Worm (Caenorhabditis elegans) whole organism, L1 larva: ENCODE results near the gene M110.3.

ENCODE experiments used
- C16A3.4 ChIP-seq: fragments of 150-350 bp; optimal IDR thresholded peaks from 2 replicates; lab custom pipeline; 2014; ENCODE audit warnings: missing biosample characterization, missing genetic modification characterization
- C34B4.2 ChIP-seq: sonication (generic microtip); optimal IDR thresholded peaks from 2 replicates; lab custom pipeline; 2017; ENCODE audit warnings: mild to moderate bottlenecking, missing genetic modification characterization, missing compliant biosample characterization
- F16B12.6 ChIP-seq: fragments of 150-350 bp; optimal IDR thresholded peaks from 2 replicates; lab custom pipeline; 2014; ENCODE audit warnings: missing biosample characterization, missing genetic modification characterization
- blmp-1 ChIP-seq: fragments of 150-350 bp; optimal IDR thresholded peaks from 2 replicates; lab custom pipeline; 2014; ENCODE audit warnings: missing biosample characterization, missing genetic modification characterization
- ceh-63 ChIP-seq: fragments of 200-800 bp; sonication (Bioruptor generic); optimal IDR thresholded peaks from 2 replicates; lab custom pipeline; 2018; ENCODE audit warnings: mild to moderate bottlenecking, missing genetic modification characterization, missing compliant biosample characterization
- ceh-90 ChIP-seq: sonication (generic microtip); optimal IDR thresholded peaks from 2 replicates; lab custom pipeline; 2016; ENCODE audit warnings: missing genetic modification characterization, missing compliant biosample characterization
- dpl-1 ChIP-seq, 3 experiments: fragments of 150-350 bp in 2 of 3; sonication (generic microtip) in 1 of 3; optimal IDR thresholded peaks; 2 replicates each; lab custom pipeline; 2014 to 2017; ENCODE audit warnings: missing biosample characterization in 3 of 3, missing genetic modification characterization in 3 of 3, missing genetic modification reagents in 3 of 3
- efl-1 ChIP-seq, 4 experiments: fragments of 150-350 bp; optimal IDR thresholded peaks in 3 of 4; peaks in 1 of 4; 1 replicate in 1 of 4; 2 replicates in 3 of 4; lab custom pipeline; 2014; ENCODE audit warnings: missing biosample characterization in 2 of 4, missing genetic modification characterization in 2 of 4, missing genetic modification reagents in 2 of 4
- efl-3 ChIP-seq: fragments of 200-800 bp; sonication (Bioruptor generic); optimal IDR thresholded peaks from 2 replicates; lab custom pipeline; 2018; ENCODE audit warnings: mild to moderate bottlenecking, missing genetic modification characterization, missing compliant biosample characterization
- egl-13 ChIP-seq: sonication (generic microtip); optimal IDR thresholded peaks from 2 replicates; lab custom pipeline; 2016; ENCODE audit warnings: missing genotype, missing genetic modification reagents, missing genetic modification characterization, missing compliant biosample characterization
- elt-2 ChIP-seq: sonication (generic microtip); optimal IDR thresholded peaks from 2 replicates; lab custom pipeline; 2016; ENCODE audit warnings: missing genetic modification characterization, mild to moderate bottlenecking, inconsistent platforms, missing compliant biosample characterization, missing genetic modification reagents
- fkh-4 ChIP-seq: sonication (generic microtip); optimal IDR thresholded peaks from 2 replicates; lab custom pipeline; 2016; ENCODE audit warnings: missing compliant biosample characterization, missing genetic modification characterization, borderline replicate concordance
- fos-1 ChIP-seq: fragments of 150-350 bp; optimal IDR thresholded peaks from 2 replicates; lab custom pipeline; 2014; ENCODE audit warnings: missing biosample characterization, missing genetic modification characterization
- grh-1 ChIP-seq: fragments of 200-800 bp; sonication (Bioruptor generic); IDR thresholded peaks from 2 replicates; pipeline ENCODE4 v1.3.6; 2022; ENCODE audit warnings: missing genetic modification reagents, missing genetic modification characterization, missing compliant biosample characterization
- hlh-17 ChIP-seq: fragments of 200-800 bp; sonication (Bioruptor generic); optimal IDR thresholded peaks from 2 replicates; lab custom pipeline; 2018; ENCODE audit warnings: missing genetic modification characterization, mild to moderate bottlenecking, missing compliant biosample characterization, moderate library complexity, borderline replicate concordance
- hpl-2 ChIP-seq: fragments of 150-350 bp; optimal IDR thresholded peaks from 2 replicates; lab custom pipeline; 2014; ENCODE audit warnings: missing biosample characterization, missing genetic modification reagents, missing genetic modification characterization
- irx-1 ChIP-seq: sonication (generic microtip); optimal IDR thresholded peaks from 2 replicates; lab custom pipeline; 2016; ENCODE audit warnings: missing genetic modification characterization, missing compliant biosample characterization
- jun-1 ChIP-seq: fragments of 150-350 bp; optimal IDR thresholded peaks from 2 replicates; lab custom pipeline; 2014; ENCODE audit warnings: missing biosample characterization, missing genetic modification reagents, missing genetic modification characterization
- lin-13 ChIP-seq: fragments of 150-350 bp; optimal IDR thresholded peaks from 2 replicates; lab custom pipeline; 2014; ENCODE audit warnings: missing biosample characterization, missing genetic modification reagents, missing genetic modification characterization
- lin-15B ChIP-seq: fragments of 150-350 bp; sonication (generic microtip); optimal IDR thresholded peaks from 3 replicates; lab custom pipeline; 2014; ENCODE audit warnings: missing biosample characterization, missing genetic modification characterization
- lin-39 ChIP-seq: fragments of 150-350 bp; optimal IDR thresholded peaks from 2 replicates; lab custom pipeline; 2014; ENCODE audit warnings: missing biosample characterization, missing genetic modification reagents, missing genetic modification characterization
- lsy-2 ChIP-seq, 2 experiments: fragments of 150-350 bp; optimal IDR thresholded peaks; 2 replicates each; lab custom pipeline; 2014; ENCODE audit warnings: missing biosample characterization in 2 of 2, missing genetic modification characterization in 2 of 2
- mdl-1 ChIP-seq, 2 experiments: fragments of 150-350 bp; optimal IDR thresholded peaks; 2 replicates each; lab custom pipeline; 2014 to 2017; ENCODE audit warnings: missing biosample characterization in 2 of 2, missing genetic modification characterization in 2 of 2, inconsistent platforms in 1 of 2
- nhr-11 ChIP-seq: fragments of 150-350 bp; optimal IDR thresholded peaks from 2 replicates; lab custom pipeline; 2014; ENCODE audit warnings: missing biosample characterization, missing genetic modification characterization
- nhr-19 ChIP-seq: fragments of 200-800 bp; sonication (Bioruptor generic); conservative IDR thresholded peaks from 2 replicates; pipeline ENCODE4 v1.3.6; 2022; ENCODE audit warnings: missing genetic modification characterization, missing compliant biosample characterization
- nhr-237 ChIP-seq: fragments of 150-350 bp; optimal IDR thresholded peaks from 2 replicates; lab custom pipeline; 2014; ENCODE audit warnings: missing biosample characterization, missing genetic modification characterization
- nhr-47 ChIP-seq: sonication (generic microtip); optimal IDR thresholded peaks from 2 replicates; lab custom pipeline; 2016; ENCODE audit warnings: mild to moderate bottlenecking, missing genetic modification characterization, moderate library complexity, missing compliant biosample characterization
- nhr-71 ChIP-seq: sonication (generic microtip); optimal IDR thresholded peaks from 2 replicates; lab custom pipeline; 2016; ENCODE audit warnings: mild to moderate bottlenecking, missing genetic modification characterization, moderate library complexity, missing compliant biosample characterization
- nhr-77 ChIP-seq: fragments of 150-350 bp; optimal IDR thresholded peaks from 2 replicates; lab custom pipeline; 2014; ENCODE audit warnings: missing biosample characterization, missing genetic modification characterization
- pag-3 ChIP-seq: sonication (generic microtip); optimal IDR thresholded peaks from 2 replicates; lab custom pipeline; 2017; ENCODE audit warnings: missing genetic modification characterization, mild to moderate bottlenecking, missing compliant biosample characterization, antibody characterized with exemption, borderline replicate concordance; ENCODE audit not compliant: insufficient read depth
- pax-3 ChIP-seq: fragments of 200-800 bp; sonication (Bioruptor generic); optimal IDR thresholded peaks from 2 replicates; lab custom pipeline; 2018; ENCODE audit warnings: mild to moderate bottlenecking, missing genetic modification characterization, moderate library complexity, missing compliant biosample characterization
- pqm-1 ChIP-seq: sonication (generic microtip); optimal IDR thresholded peaks from 3 replicates; lab custom pipeline; 2017; ENCODE audit warnings: missing biosample characterization, missing genetic modification characterization
- rnt-1 ChIP-seq: sonication (generic microtip); optimal IDR thresholded peaks from 2 replicates; lab custom pipeline; 2016; ENCODE audit warnings: mild to moderate bottlenecking, missing genetic modification characterization, moderate library complexity, missing compliant biosample characterization
- skn-1 ChIP-seq: fragments of 150-350 bp; optimal IDR thresholded peaks from 2 replicates; lab custom pipeline; 2014; ENCODE audit warnings: missing biosample characterization, missing genetic modification characterization
- snu-23 ChIP-seq: sonication (generic microtip); optimal IDR thresholded peaks from 2 replicates; lab custom pipeline; 2016; ENCODE audit warnings: missing genetic modification characterization, missing compliant biosample characterization
- sox-4 ChIP-seq: sonication (generic microtip); optimal IDR thresholded peaks from 2 replicates; lab custom pipeline; 2016; ENCODE audit warnings: missing genetic modification characterization, missing compliant biosample characterization
- sup-37 ChIP-seq: fragments of 200-800 bp; sonication (Bioruptor generic); optimal IDR thresholded peaks from 2 replicates; lab custom pipeline; 2018; ENCODE audit warnings: mild to moderate bottlenecking, missing genetic modification characterization, missing compliant biosample characterization
- tbx-2 ChIP-seq: sonication (generic microtip); optimal IDR thresholded peaks from 2 replicates; lab custom pipeline; 2016; ENCODE audit warnings: missing genetic modification characterization, missing compliant biosample characterization
- tlp-1 ChIP-seq: fragments of 150-350 bp; optimal IDR thresholded peaks from 2 replicates; lab custom pipeline; 2014; ENCODE audit warnings: missing biosample characterization, missing genetic modification characterization
- unc-62 ChIP-seq: fragments of 150-350 bp; optimal IDR thresholded peaks from 2 replicates; lab custom pipeline; 2014; ENCODE audit warnings: missing biosample characterization, missing genetic modification reagents, missing genetic modification characterization
- unc-86 ChIP-seq: sonication (generic microtip); optimal IDR thresholded peaks from 2 replicates; lab custom pipeline; 2016; ENCODE audit warnings: missing genetic modification characterization, missing compliant biosample characterization
- unc-98 ChIP-seq: fragments of 200-800 bp; sonication (Bioruptor generic); IDR thresholded peaks from 2 replicates; pipeline ENCODE4 v1.3.6; 2022; ENCODE audit warnings: missing genetic modification characterization, missing compliant biosample characterization
- xbp-1 ChIP-seq: sonication (generic microtip); optimal IDR thresholded peaks from 2 replicates; lab custom pipeline; 2016; ENCODE audit warnings: missing genetic modification characterization, missing compliant biosample characterization
- zag-1 ChIP-seq: fragments of 150-350 bp; optimal IDR thresholded peaks from 2 replicates; lab custom pipeline; 2014; ENCODE audit warnings: missing biosample characterization, missing genetic modification characterization
- zip-4 ChIP-seq: fragments of 200-800 bp; sonication (Bioruptor generic); optimal IDR thresholded peaks from 2 replicates; lab custom pipeline; 2018; ENCODE audit warnings: mild to moderate bottlenecking, missing genetic modification characterization, moderate library complexity, missing compliant biosample characterization
- ztf-4 ChIP-seq: fragments of 150-350 bp; optimal IDR thresholded peaks from 2 replicates; lab custom pipeline; 2014; ENCODE audit warnings: missing biosample characterization, missing genetic modification characterization

M110.3 gene

DNA sequence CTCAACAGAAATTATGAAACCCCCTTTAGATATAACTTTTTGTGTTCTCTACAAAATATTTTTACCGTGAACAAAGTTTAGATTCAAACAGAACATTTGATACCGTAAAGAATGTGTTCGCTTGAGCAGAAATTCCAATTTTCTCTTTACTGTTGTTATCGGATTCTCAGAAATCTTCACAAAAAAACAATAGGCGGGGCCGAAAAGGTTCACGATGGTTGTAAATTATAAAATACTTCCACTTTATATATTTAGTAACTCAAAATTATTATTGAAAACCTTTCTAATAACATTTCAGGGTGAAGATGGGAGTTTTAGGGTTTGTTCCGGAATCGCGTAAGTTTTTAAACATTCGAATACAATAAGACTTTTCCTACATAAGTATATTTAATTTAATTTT is 21.7 kb upstream of the M110.3 start, which contains the start of gene nlp-5:
TSS of gene nlp-5 (plus strand) at position 301 of the 400 bp plus-strand sequence.
- TF ChIP-seq pag-3 (tag; lab: Kevin White, UChicago), result no peak
- TF ChIP-seq efl-3 (GFP tag; lab: Kevin White, UChicago), result no peak
- no peak for TF ChIP-seq F16B12.6 (tag; lab: Kevin White, UChicago)
- TF ChIP-seq unc-98 (GFP tag; lab: Robert Waterston, UW), result no peak
- no peak for TF ChIP-seq zip-4 (GFP tag; lab: Kevin White, UChicago)

DNA sequence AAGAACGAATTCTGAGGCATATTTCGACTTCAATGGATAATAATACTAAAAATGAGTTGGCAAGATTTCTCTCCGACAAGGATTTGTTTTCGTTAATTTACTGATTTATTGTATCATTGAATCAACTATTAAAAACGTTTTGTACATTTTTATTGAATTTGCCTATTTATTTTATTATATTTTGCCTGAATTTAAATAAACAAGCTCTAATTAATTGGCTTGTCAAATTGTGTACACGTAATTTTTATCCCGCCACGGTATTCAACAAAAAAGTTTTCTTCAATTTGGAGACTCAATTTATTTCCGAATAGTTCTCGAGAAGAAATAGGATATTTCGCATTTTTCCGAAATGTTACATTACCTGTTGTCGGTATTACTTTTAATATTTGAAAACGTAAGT is 16.1 kb upstream of the M110.3 start, which contains the start of gene M110.7:
TSS of gene M110.7 (plus strand) at position 301 of the 400 bp plus-strand sequence.
- no peak for TF ChIP-seq lin-15B (tag; lab: Kevin White, UChicago)

DNA sequence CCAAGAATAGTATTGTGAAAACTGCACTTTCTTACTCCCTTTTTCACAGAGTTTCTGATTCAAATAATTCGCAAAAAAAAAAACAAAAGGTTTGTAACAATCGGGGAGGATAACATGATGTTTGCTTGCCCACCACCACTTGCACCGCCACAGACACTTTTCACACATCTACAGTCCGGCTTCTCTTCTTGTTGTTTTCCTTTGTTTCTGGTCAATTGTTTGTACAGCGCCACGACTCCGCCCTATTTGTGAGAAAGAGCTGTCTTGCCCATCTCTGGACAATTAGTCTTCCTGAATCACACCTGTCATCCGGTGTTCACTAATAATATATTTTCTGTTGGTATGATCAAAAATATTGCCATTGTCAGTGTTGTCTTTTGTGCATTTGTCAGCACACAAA is 14.6 kb upstream of the M110.3 start, which contains the start of gene M110.9:
TSS of gene M110.9 (plus strand) at position 301 of the 400 bp plus-strand sequence.
- TF ChIP-seq pax-3 (no peak), hlh-17 (GFP tag; lab: Kevin White, UChicago) (no peak), skn-1 (tag; lab: Kevin White, UChicago) (no peak), fkh-4 (tag; lab: Kevin White, UChicago) (no peak), irx-1 (no peak), pqm-1 (tag; lab: Kevin White, UChicago) (no peak), tbx-2 (tag; lab: Kevin White, UChicago) (no peak), nhr-11 (tag; lab: Kevin White, UChicago) (no peak), elt-2 (tag; lab: Kevin White, UChicago) (no peak)
- TF ChIP-seq, all 84 proteins: peak for 0

DNA sequence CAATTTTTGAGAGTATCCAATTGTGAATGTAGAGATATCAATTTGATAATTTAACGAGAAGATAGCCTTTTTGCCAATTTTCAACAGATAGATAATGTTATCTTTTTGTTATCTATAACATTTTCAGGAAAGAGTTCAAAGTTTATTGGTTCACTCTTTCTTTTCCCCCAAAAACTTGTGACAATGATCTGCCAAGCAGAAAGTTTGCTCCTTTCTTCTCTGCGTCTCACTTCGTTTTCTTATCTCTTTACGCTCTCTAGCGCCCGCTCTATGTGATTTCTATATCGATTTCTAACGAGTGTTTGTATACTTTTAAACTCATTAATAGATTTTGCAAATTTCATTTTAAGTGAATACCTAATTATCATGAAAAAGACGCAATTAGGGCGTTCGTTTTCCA is 10.1 kb upstream of the M110.3 start:
- no peak for TF ChIP-seq unc-62
- no peak for TF ChIP-seq sox-4
- TF ChIP-seq zip-4 (GFP tag; lab: Kevin White, UChicago), result no peak
- no peak for TF ChIP-seq egl-13 (tag; lab: Kevin White, UChicago)
- peak in 1 of 2 experiments; percentile 29 for TF ChIP-seq mdl-1 (tag; optimal IDR thresholded peaks at IDR 0.05; lab: Kevin White, UChicago)
- TF ChIP-seq xbp-1, result no peak
- no peak for TF ChIP-seq nhr-19 (GFP tag; lab: Robert Waterston, UW)
- TF ChIP-seq hpl-2 (GFP tag; lab: Kevin White, UChicago), result no peak
- peak in 1 of 2 experiments; percentile 1 for TF ChIP-seq efl-1 (optimal IDR thresholded peaks at IDR 0.05; lab: Kevin White, UChicago)
- no peak for TF ChIP-seq efl-1 (GFP tag; optimal IDR thresholded peaks at IDR 0.05 in 1 of 2; lab: Kevin White, UChicago)
- no peak for TF ChIP-seq lin-39 (tag; lab: Kevin White, UChicago)
- TF ChIP-seq ztf-4 (tag; lab: Kevin White, UChicago), result no peak
- TF ChIP-seq rnt-1 (tag; lab: Kevin White, UChicago), result no peak
- TF ChIP-seq nhr-47, result no peak
- TF ChIP-seq nhr-71 (tag; lab: Kevin White, UChicago), result peak; percentile 42
- TF ChIP-seq elt-2 (tag; lab: Kevin White, UChicago), result peak; percentile 93
- no peak for TF ChIP-seq efl-3 (GFP tag; lab: Kevin White, UChicago)
- peak; percentile 23 for TF ChIP-seq blmp-1 (tag; lab: Kevin White, UChicago)
- no peak for TF ChIP-seq ceh-90
- no peak for TF ChIP-seq ceh-63 (GFP tag; lab: Kevin White, UChicago)
- no peak for TF ChIP-seq tlp-1 (tag; lab: Kevin White, UChicago)
- TF ChIP-seq snu-23 (GFP tag; lab: Kevin White, UChicago), result peak; percentile 9
- no peak for TF ChIP-seq lin-13 (GFP tag; lab: Kevin White, UChicago)
- TF ChIP-seq sup-37 (GFP tag; lab: Kevin White, UChicago), result no peak
- TF ChIP-seq zag-1, result no peak
- no peak for TF ChIP-seq dpl-1 (GFP tag; optimal IDR thresholded peaks at IDR 0.05; lab: Kevin White, UChicago)
- no peak for TF ChIP-seq nhr-77 (tag; lab: Kevin White, UChicago)
- TF ChIP-seq pag-3 (tag; lab: Kevin White, UChicago), result no peak
- TF ChIP-seq fos-1 (tag; lab: Kevin White, UChicago), result no peak
- no peak for TF ChIP-seq C16A3.4 (tag; lab: Kevin White, UChicago)
- TF ChIP-seq unc-86 (tag; lab: Kevin White, UChicago), result no peak
- no peak for TF ChIP-seq jun-1
- TF ChIP-seq nhr-237 (tag; lab: Kevin White, UChicago), result no peak
- no peak for TF ChIP-seq C34B4.2 (tag; lab: Kevin White, UChicago)
- peak in 1 of 2 experiments; percentile 41 for TF ChIP-seq lsy-2 (tag; optimal IDR thresholded peaks at IDR 0.05; lab: Kevin White, UChicago)
- TF ChIP-seq grh-1, result no peak
